Fruit fly (Drosophila melanogaster): ENCODE data around the gene CG14777.

Gene CG14777

DNA sequence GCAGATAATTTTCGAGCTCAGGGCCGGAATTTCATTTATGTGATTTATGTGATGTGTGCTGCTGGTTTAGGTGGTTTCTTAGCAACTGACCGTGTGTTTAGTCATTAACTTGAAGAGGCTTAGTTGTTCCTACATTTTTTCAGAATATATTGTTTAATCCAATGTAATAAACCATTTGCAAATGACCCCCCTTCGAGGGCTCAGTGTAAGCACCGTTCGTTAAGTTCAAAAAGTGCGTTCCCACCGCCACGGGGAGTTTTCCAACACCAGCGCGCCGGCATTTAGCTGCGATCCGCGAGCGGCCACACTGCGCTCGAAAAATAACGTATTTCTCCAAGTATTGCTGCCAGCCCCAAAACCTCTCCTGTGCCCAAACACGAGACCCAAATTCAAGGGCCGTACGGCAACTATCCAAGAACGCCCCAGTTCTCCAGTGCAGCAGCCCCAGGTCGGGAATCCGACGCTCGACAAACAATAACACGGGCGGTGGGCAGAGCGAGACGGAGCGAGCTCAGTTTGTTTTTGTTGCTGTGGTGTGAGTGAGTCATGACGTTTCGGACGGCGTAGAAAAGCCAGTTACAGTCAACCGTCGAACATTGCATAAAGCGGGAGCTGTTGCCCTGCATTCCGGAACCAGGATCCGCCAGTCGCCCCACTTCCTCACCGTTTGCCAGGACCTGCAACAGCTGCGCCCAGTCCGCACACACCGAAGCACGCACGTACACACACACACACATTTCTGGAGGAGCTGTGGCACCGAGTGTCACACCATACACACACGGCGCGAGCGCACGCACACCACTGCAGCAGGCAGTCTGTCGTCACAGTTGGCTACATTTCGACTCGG lies 12.6 kb downstream of the CG14777 start, which contains the start of gene rush:
TSS of gene rush (plus strand) at position 277 of the 847 bp plus-strand sequence.
- TF ChIP-seq CG17801 (GFP tag; optimal IDR thresholded peaks at IDR 0.05; ENCODE audit: partially characterized antibody), result peak; percentile 37

DNA sequence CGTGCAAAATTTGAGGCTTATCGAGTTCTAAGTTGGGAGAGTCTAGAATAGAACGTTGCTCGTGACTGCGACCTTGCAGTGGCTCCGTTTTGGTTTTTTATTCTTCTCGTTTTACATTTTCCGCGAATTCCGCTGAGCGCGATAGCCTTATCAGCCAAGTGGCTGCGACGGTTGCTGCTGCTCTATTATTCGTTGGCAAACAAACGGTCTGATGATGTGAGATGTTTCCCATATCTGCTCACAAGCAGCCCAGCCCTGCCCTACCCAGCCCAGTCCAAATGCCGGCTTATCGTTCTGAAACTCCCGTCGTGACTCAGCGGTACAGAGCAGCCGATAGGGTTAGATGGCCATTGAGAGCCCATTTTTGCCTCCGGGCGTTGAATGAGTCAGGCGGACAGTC lies 14.5 kb downstream of the CG14777 start:
- TF ChIP-seq CG17801 (GFP tag; optimal IDR thresholded peaks at IDR 0.05; ENCODE audit: partially characterized antibody), result no peak

DNA sequence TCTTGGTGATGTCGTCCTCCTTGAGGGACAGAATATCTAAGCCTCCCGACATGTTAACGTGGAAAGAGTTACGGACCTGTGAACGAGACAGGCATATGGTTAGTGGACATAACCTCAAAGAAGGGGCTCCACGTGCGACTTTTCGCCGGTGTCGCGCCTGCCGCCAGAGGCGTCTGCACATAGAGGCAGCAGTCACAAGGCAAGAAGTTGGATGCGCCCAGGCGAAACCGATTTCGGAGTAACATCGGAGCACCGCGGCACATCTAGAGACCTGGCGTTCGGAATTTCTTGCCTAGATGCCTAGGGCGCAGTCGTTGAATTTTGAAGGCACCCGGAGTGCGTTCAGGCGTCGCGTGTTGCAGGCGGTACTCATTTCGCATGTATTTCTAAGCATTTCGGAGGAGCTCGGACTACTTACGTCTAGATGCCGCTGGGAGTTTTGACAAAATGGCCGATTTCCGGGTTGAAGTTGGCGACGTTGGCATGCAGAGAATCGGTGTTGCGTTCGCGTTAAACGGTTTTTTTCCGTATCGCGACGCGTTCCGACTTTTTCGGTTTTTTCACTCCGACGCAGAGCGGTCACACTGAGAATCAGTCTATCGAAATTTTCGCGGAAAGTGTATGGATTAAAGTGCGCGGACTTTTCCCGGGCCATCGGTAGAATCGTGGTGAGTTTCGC lies 17.0 kb downstream of the CG14777 start, which contains the start of the genes sta and inc:
TSS of gene sta (minus strand) at position 574 of the 679 bp plus-strand sequence.
TSS of gene inc (plus strand) at position 640 of the 679 bp plus-strand sequence.
- peak; percentile 86 for TF ChIP-seq CG17801 (GFP tag; optimal IDR thresholded peaks at IDR 0.05; ENCODE audit: partially characterized antibody)

DNA sequence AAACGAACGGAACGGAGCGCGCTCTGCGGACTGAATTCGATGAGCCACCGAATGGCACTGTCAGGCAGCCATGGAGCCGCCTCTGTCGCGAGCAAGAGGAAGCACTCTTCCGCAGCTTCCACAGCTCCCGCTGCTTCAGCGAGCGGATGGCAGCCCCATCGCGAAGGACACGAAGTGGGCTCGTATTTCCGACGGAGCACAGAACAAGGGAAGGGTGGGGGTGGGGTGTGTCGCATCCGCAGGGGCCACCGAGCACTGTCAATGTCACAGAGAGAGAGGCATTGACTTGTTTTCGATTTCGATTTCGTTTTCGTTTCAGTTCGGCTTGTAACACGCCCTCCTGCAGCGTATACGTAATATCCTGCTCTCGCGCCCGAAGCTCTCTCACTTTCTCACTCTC lies 41.8 kb downstream of the CG14777 start, which contains the start of gene Nmdar2:
TSS of gene Nmdar2 (minus strand) at position 59 of the 400 bp plus-strand sequence.
- TF ChIP-seq CG17801 (GFP tag; optimal IDR thresholded peaks at IDR 0.05; ENCODE audit: partially characterized antibody), result no peak

DNA sequence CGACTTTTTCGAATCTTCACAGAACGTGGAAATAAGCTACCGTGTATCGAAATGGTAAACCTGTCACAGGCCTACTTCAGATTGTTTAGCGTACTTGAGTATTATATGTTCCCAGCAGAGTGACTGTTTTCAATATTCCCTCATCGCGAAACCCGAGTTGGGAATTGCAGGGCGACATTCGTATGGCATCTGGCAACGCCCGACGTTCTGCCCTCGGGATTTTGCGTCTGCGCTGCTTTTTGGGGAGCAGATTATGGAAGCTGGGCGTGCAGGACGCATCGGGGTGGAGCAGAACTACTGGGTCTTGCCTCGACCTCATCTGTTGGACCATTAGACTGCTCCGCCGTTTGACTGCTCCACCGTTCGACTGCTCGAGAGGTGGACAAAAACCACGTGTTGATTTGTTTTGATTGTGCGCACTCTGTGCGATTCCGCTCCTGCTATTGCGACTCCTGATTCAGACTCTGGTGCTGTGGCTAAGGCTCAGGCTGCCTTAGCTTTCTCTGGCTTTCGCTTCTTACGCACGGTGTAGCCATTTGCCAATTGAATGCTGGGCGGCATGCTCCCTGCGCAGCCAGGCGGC lies 42.4 kb downstream of the CG14777 start:
- no peak for TF ChIP-seq CG17801 (GFP tag; optimal IDR thresholded peaks at IDR 0.05; ENCODE audit: partially characterized antibody)

DNA sequence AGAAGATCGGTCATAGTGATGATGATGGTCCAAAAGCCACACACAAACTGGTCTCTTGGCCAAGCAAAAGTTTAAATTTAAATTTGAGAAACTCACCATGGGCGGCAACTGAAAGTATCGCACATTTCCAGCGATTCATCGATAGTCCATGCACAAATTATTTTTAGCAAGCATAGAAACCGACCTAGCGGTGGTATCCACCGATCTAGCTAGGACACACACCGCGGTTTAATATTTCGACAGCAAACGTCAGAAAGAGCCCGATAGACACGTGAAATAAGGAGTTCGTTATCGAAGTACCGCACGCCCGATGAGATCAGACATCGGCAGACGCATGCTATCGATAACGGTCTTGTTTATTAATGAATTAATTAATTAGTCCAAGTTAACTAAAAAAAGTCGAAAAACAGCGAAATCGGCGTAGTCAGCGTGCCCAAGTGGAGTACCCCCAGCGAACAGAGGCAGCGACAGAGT lies 46.9 kb downstream of the CG14777 start, which contains the start of gene CG14795:
TSS of gene CG14795 (minus strand) at position 51 of the 474 bp plus-strand sequence.
- TF ChIP-seq CG17801 (GFP tag; optimal IDR thresholded peaks at IDR 0.05; ENCODE audit: partially characterized antibody), result peak; percentile 27

DNA sequence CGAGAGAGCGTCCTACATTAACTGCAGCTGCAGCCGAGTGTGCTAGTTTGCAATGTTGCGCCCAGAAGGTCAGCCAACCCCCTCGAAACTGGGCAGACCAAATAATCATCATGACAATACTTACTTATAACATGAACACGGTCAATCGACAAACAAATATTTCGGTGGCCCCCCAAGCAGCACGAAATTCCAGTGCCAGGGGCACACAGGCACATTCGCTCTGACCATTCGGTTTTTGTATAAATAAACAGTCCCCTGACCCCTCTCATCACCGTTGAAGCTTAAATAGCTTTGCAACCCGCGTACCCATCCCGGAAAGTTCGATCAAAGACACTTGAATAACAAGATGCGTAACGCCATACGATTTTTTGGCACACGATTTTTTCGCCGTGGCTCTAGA lies 47.9 kb downstream of the CG14777 start:
- TF ChIP-seq CG17801 (GFP tag; optimal IDR thresholded peaks at IDR 0.05; ENCODE audit: partially characterized antibody), result no peak

DNA sequence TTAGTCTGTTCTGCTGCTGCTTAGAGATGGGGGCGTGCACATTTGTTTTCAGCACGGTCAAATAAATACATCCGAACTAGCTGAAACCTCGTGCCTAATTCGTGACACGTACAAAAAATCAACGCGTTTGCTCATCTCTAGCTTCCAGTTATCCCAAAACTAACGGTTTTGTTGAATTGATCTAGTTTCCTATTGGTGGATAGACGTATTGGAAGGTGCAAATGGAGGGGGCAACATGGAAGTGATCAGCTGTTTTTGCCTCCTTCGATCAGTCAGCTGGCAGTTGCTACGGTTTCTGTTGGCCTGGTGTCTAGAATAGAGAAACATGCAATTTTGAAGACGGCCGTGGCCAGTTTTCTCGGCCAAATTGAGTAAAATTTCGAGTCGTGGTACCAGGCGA lies 51.7 kb downstream of the CG14777 start:
- TF ChIP-seq CG17801 (GFP tag; optimal IDR thresholded peaks at IDR 0.05; ENCODE audit: partially characterized antibody), result peak; percentile 69

Measured in ovary, adult (tissue).